Worm (Caenorhabditis elegans) whole organism, L4 larva: ENCODE results near the gene vamp-8.

Experiments
- D1046.2 ChIP-seq: fragments of 200-800 bp; sonication (Bioruptor generic); IDR thresholded peaks from 2 replicates; pipeline ENCODE4 v1.3.6; 2022; ENCODE audit warnings: missing genetic modification characterization, missing compliant biosample characterization
- R02D3.7 ChIP-seq: fragments of 150-350 bp; sonication (generic microtip); optimal IDR thresholded peaks from 3 replicates; lab custom pipeline; 2014; ENCODE audit warnings: missing biosample characterization, missing genetic modification characterization
- T20F7.1 ChIP-seq: fragments of 200-800 bp; sonication (Bioruptor generic); optimal IDR thresholded peaks from 2 replicates; lab custom pipeline; 2018; ENCODE audit warnings: mild to moderate bottlenecking, missing genetic modification characterization, missing compliant biosample characterization
- T26A8.4 ChIP-seq: fragments of 200-800 bp; sonication (Bioruptor generic); IDR thresholded peaks from 2 replicates; pipeline ENCODE4 v1.3.6; 2022; ENCODE audit warnings: missing genetic modification characterization, missing compliant biosample characterization
- Y105C5A.15 ChIP-seq: fragments of 200-800 bp; sonication (Bioruptor generic); IDR thresholded peaks from 2 replicates; pipeline ENCODE4 v1.3.6; 2022; ENCODE audit warnings: missing genetic modification characterization, missing compliant biosample characterization
- Y48G9A.11 ChIP-seq: fragments of 200-800 bp; sonication (Bioruptor generic); IDR thresholded peaks from 2 replicates; pipeline ENCODE4 v1.3.6; 2022; ENCODE audit warnings: missing genetic modification reagents, missing genetic modification characterization, missing compliant biosample characterization
- ZK337.2 ChIP-seq: fragments of 200-800 bp; sonication (Bioruptor generic); IDR thresholded peaks from 2 replicates; pipeline ENCODE4 v1.3.6; 2022; ENCODE audit warnings: missing genetic modification reagents, missing genetic modification characterization, missing compliant biosample characterization
- ZK546.5 ChIP-seq, 2 experiments: sonication (generic microtip); optimal IDR thresholded peaks; 2 replicates each; lab custom pipeline; 2017; ENCODE audit warnings: missing biosample characterization in 2 of 2, missing genetic modification characterization in 2 of 2
- aly-2 ChIP-seq: sonication (generic microtip); optimal IDR thresholded peaks from 2 replicates; lab custom pipeline; 2018; ENCODE audit warnings: missing biosample characterization, missing genetic modification characterization
- ama-1 ChIP-seq: fragments of 150-350 bp; optimal IDR thresholded peaks from 2 replicates; lab custom pipeline; 2014; ENCODE audit warnings: inconsistent platforms, mixed read lengths
- ceh-62 ChIP-seq: sonication (generic microtip); optimal IDR thresholded peaks from 2 replicates; lab custom pipeline; 2017; ENCODE audit warnings: missing biosample characterization, missing genetic modification characterization
- daf-16 ChIP-seq, 3 experiments: sonication (generic microtip); optimal IDR thresholded peaks; 2 replicates each; lab custom pipeline; 2016 to 2017; ENCODE audit warnings: missing genetic modification characterization in 3 of 3, missing genetic modification reagents in 3 of 3, mild to moderate bottlenecking in 2 of 3, missing compliant biosample characterization in 2 of 3, missing biosample characterization in 1 of 3, moderate library complexity in 1 of 3
- dmd-9 ChIP-seq: fragments of 200-800 bp; sonication (Bioruptor generic); IDR thresholded peaks from 2 replicates; pipeline ENCODE4 v1.3.6; 2022; ENCODE audit warnings: missing genetic modification reagents, missing genetic modification characterization, missing compliant biosample characterization
- duxl-1 ChIP-seq: sonication (generic microtip); optimal IDR thresholded peaks from 2 replicates; lab custom pipeline; 2016; ENCODE audit warnings: mild to moderate bottlenecking, missing genetic modification characterization, moderate library complexity, missing compliant biosample characterization; ENCODE audit not compliant: poor library complexity
- hlh-11 ChIP-seq: fragments of 200-800 bp; sonication (Bioruptor generic); optimal IDR thresholded peaks from 2 replicates; lab custom pipeline; 2018; ENCODE audit warnings: mild to moderate bottlenecking, missing genetic modification characterization, missing compliant biosample characterization
- hlh-30 ChIP-seq: sonication (generic microtip); optimal IDR thresholded peaks from 2 replicates; lab custom pipeline; 2017; ENCODE audit warnings: antibody characterized with exemption, mild to moderate bottlenecking, missing genetic modification characterization, missing compliant biosample characterization; ENCODE audit not compliant: insufficient read depth
- hmg-1.1 ChIP-seq: fragments of 200-800 bp; sonication (Bioruptor generic); IDR thresholded peaks from 2 replicates; pipeline ENCODE4 v1.3.6; 2022; ENCODE audit warnings: missing genetic modification reagents, missing genetic modification characterization, missing compliant biosample characterization
- jun-1 ChIP-seq: fragments of 150-350 bp; optimal IDR thresholded peaks from 2 replicates; lab custom pipeline; 2014; ENCODE audit warnings: missing biosample characterization, missing genetic modification reagents, missing genetic modification characterization
- lin-1 ChIP-seq: fragments of 200-800 bp; sonication (Bioruptor generic); IDR thresholded peaks from 2 replicates; pipeline ENCODE4 v1.3.6; 2022; ENCODE audit warnings: missing genetic modification reagents, missing genetic modification characterization, missing compliant biosample characterization
- lin-13 ChIP-seq: fragments of 150-350 bp; optimal IDR thresholded peaks from 2 replicates; lab custom pipeline; 2014; ENCODE audit warnings: missing biosample characterization, missing genetic modification reagents, missing genetic modification characterization
- lin-15B ChIP-seq: fragments of 150-350 bp; sonication (generic microtip); optimal IDR thresholded peaks from 3 replicates; lab custom pipeline; 2014; ENCODE audit warnings: missing biosample characterization, missing genetic modification characterization
- madf-5 ChIP-seq, 2 experiments: fragments of 200-800 bp; sonication (Bioruptor generic); IDR thresholded peaks; 2 replicates each; pipeline ENCODE4 v1.3.6; 2022; ENCODE audit warnings: missing compliant biosample characterization in 2 of 2, missing genetic modification characterization in 2 of 2
- madf-9 ChIP-seq: fragments of 200-800 bp; sonication (Bioruptor generic); conservative IDR thresholded peaks from 2 replicates; pipeline ENCODE4 v1.3.6; 2022; ENCODE audit warnings: missing genetic modification reagents, missing genetic modification characterization, missing compliant biosample characterization
- mdt-29 ChIP-seq: fragments of 200-800 bp; sonication (Bioruptor generic); IDR thresholded peaks from 2 replicates; pipeline ENCODE4 v1.3.6; 2022; ENCODE audit warnings: missing genetic modification reagents, missing genetic modification characterization, missing compliant biosample characterization
- mep-1 ChIP-seq: fragments of 150-350 bp; sonication (generic microtip); optimal IDR thresholded peaks from 3 replicates; lab custom pipeline; 2014; ENCODE audit warnings: missing biosample characterization, missing genetic modification characterization
- nhr-111 ChIP-seq: fragments of 200-800 bp; sonication (Bioruptor generic); optimal IDR thresholded peaks from 2 replicates; lab custom pipeline; 2018; ENCODE audit warnings: mild to moderate bottlenecking, missing genetic modification characterization, missing compliant biosample characterization
- nhr-25 ChIP-seq: sonication (generic microtip); optimal IDR thresholded peaks from 2 replicates; lab custom pipeline; 2017; ENCODE audit warnings: missing genetic modification characterization, mild to moderate bottlenecking, missing compliant biosample characterization, antibody characterized with exemption, moderate library complexity, borderline replicate concordance; ENCODE audit not compliant: insufficient read depth
- nhr-42 ChIP-seq: fragments of 200-800 bp; sonication (Bioruptor generic); IDR thresholded peaks from 2 replicates; pipeline ENCODE4 v1.3.6; 2022; ENCODE audit warnings: missing genetic modification characterization, missing compliant biosample characterization
- nhr-77 ChIP-seq: fragments of 150-350 bp; optimal IDR thresholded peaks from 2 replicates; lab custom pipeline; 2014; ENCODE audit warnings: missing biosample characterization, missing genetic modification characterization
- pha-4 ChIP-seq, 2 experiments: fragments of 150-350 bp in 1 of 2; fragments of 200-800 bp in 1 of 2; sonication (Bioruptor generic) in 1 of 2; IDR thresholded peaks in 1 of 2; optimal IDR thresholded peaks in 1 of 2; 2 replicates each; pipeline versions ENCODE4 v1.3.6 to Lab custom; 2014 to 2022; ENCODE audit warnings: missing genetic modification characterization in 2 of 2, missing genetic modification reagents in 2 of 2, missing biosample characterization in 1 of 2, missing compliant biosample characterization in 1 of 2
- php-3 ChIP-seq: fragments of 200-800 bp; sonication (Bioruptor generic); IDR thresholded peaks from 2 replicates; pipeline ENCODE4 v1.3.6; 2022; ENCODE audit warnings: missing genetic modification reagents, missing genetic modification characterization, missing compliant biosample characterization
- sdz-12 ChIP-seq: fragments of 200-800 bp; sonication (Bioruptor generic); optimal IDR thresholded peaks from 2 replicates; lab custom pipeline; 2018; ENCODE audit warnings: mild to moderate bottlenecking, missing genetic modification characterization, missing compliant biosample characterization
- snpc-1.2 ChIP-seq: fragments of 200-800 bp; sonication (Bioruptor generic); IDR thresholded peaks from 2 replicates; pipeline ENCODE4 v1.3.6; 2022; ENCODE audit warnings: missing genetic modification reagents, missing genetic modification characterization, missing compliant biosample characterization
- snpc-4 ChIP-seq: fragments of 150-350 bp; optimal IDR thresholded peaks from 2 replicates; lab custom pipeline; 2014; ENCODE audit warnings: missing biosample characterization, missing genetic modification characterization
- spr-1 ChIP-seq: sonication (generic microtip); optimal IDR thresholded peaks from 2 replicates; lab custom pipeline; 2016; ENCODE audit warnings: mild to moderate bottlenecking, missing genetic modification characterization, missing compliant biosample characterization
- spr-3 ChIP-seq: fragments of 200-800 bp; sonication (Bioruptor generic); optimal IDR thresholded peaks from 2 replicates; lab custom pipeline; 2018; ENCODE audit warnings: mild to moderate bottlenecking, missing genetic modification characterization, missing compliant biosample characterization
- unc-130 ChIP-seq: sonication (generic microtip); optimal IDR thresholded peaks from 2 replicates; lab custom pipeline; 2016; ENCODE audit warnings: missing genetic modification reagents, missing genetic modification characterization, missing compliant biosample characterization
- unc-62 ChIP-seq, 3 experiments: fragments of 150-350 bp in 1 of 3; sonication (generic microtip); optimal IDR thresholded peaks in 2 of 3; peaks in 1 of 3; 1 replicate in 1 of 3; 2 replicates in 2 of 3; lab custom pipeline; 2014 to 2017; ENCODE audit warnings: missing biosample characterization in 3 of 3, missing genetic modification characterization in 3 of 3, missing genetic modification reagents in 3 of 3, missing genotype in 1 of 3
- zfp-2 ChIP-seq: sonication (generic microtip); optimal IDR thresholded peaks from 2 replicates; lab custom pipeline; 2016; ENCODE audit warnings: mild to moderate bottlenecking, missing genetic modification characterization, missing compliant biosample characterization
- zip-11 ChIP-seq: fragments of 200-800 bp; sonication (Bioruptor generic); IDR thresholded peaks from 2 replicates; pipeline ENCODE4 v1.3.6; 2022; ENCODE audit warnings: missing genetic modification characterization, missing compliant biosample characterization

Gene vamp-8

DNA sequence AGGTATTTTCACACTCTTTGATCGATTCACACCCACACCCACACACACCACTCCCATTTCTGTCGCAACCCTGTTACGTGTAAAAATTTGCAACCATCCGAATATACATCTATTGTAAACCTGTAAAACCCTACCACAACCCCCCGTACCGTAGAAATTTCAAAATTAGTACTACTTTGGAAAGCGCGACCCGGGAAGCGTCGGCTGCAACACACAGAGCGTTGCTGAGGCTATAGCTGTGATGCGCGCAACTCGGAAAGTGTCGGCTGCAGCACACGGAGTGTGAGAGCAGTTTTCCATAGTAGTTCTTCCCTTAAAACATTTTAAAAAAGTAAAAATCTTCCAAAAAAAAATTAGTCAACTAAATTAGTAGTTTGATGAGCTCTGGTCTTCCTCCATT, 28.1 kb upstream of the vamp-8 start:
- TF ChIP-seq unc-130 (GFP tag; lab: Kevin White, UChicago) (no peak), jun-1 (tag; lab: Kevin White, UChicago) (no peak), nhr-25 (no peak), nhr-111 (GFP tag; lab: Kevin White, UChicago) (peak; percentile 42), aly-2 (tag; lab: Kevin White, UChicago) (no peak), hlh-30 (tag; lab: Kevin White, UChicago) (no peak), madf-5 (GFP tag; IDR thresholded peaks at IDR 0.05; lab: Robert Waterston, UW) (no peak), daf-16 (GFP tag; optimal IDR thresholded peaks at IDR 0.05; lab: Kevin White, UChicago) (no peak), daf-16 (tag; optimal IDR thresholded peaks at IDR 0.05; lab: Kevin White, UChicago) (peak; percentile 13), hmg-1.1 (GFP tag; lab: Robert Waterston, UW) (0 out of 2 replicates have a peak, but pooled peaks have one; percentile 28), snpc-1.2 (peak; percentile 66), ZK337.2 (GFP tag; lab: Robert Waterston, UW) (no peak), spr-1 (tag; lab: Kevin White, UChicago) (no peak), sdz-12 (GFP tag; lab: Kevin White, UChicago) (no peak), ceh-62 (no peak), snpc-4 (tag; lab: Kevin White, UChicago) (peak; percentile 82), R02D3.7 (tag; lab: Kevin White, UChicago) (no peak), mep-1 (tag; lab: Kevin White, UChicago) (peak; percentile 37), php-3 (GFP tag; lab: Robert Waterston, UW) (no peak), lin-13 (GFP tag; lab: Kevin White, UChicago) (peak; percentile 59), T20F7.1 (GFP tag; lab: Kevin White, UChicago) (no peak), T26A8.4 (GFP tag; lab: Robert Waterston, UW) (no peak), unc-62 (GFP tag; optimal IDR thresholded peaks at IDR 0.05 in 1 of 2; lab: Kevin White, UChicago) (peak in 1 of 2 experiments; percentile 53), unc-62 (tag; optimal IDR thresholded peaks at IDR 0.05; lab: Kevin White, UChicago) (no peak), lin-15B (tag; lab: Kevin White, UChicago) (no peak), D1046.2 (GFP tag; lab: Robert Waterston, UW) (no peak), zfp-2 (tag; lab: Kevin White, UChicago) (no peak), Y48G9A.11 (peak; percentile 70), nhr-77 (tag; lab: Kevin White, UChicago) (no peak), dmd-9 (GFP tag; lab: Robert Waterston, UW) (no peak), spr-3 (GFP tag; lab: Kevin White, UChicago) (no peak)

DNA sequence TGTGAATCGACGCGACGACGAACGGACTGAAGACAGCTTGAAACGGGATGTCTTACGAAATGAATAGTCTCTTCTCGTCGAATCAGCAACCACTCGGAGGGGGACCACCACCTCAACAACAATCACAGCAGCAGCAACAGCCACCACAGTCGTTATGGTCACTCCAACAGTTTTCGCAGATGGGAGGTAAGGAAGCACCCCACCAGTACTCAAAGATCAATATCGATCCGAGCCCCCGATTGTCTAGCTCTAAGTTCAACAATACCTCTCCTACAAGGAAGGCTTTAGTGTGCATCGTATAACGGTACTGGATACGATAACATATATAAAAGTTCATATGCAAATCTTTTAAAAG, 23.1 kb upstream of the vamp-8 start:
- TF ChIP-seq zfp-2 (tag; lab: Kevin White, UChicago) (no peak), lin-1 (GFP tag; lab: Robert Waterston, UW) (no peak), ZK546.5 (tag; optimal IDR thresholded peaks at IDR 0.05; lab: Kevin White, UChicago) (no peak), snpc-1.2 (no peak), madf-9 (GFP tag; lab: Robert Waterston, UW) (no peak), nhr-42 (GFP tag; lab: Robert Waterston, UW) (no peak), dmd-9 (GFP tag; lab: Robert Waterston, UW) (no peak), hlh-11 (tag; lab: Kevin White, UChicago) (no peak), nhr-111 (GFP tag; lab: Kevin White, UChicago) (no peak), mdt-29 (GFP tag; lab: Robert Waterston, UW) (no peak), Y105C5A.15 (GFP tag; lab: Robert Waterston, UW) (no peak), pha-4 (GFP tag; IDR thresholded peaks at IDR 0.05; lab: Robert Waterston, UW) (no peak), pha-4 (tag; optimal IDR thresholded peaks at IDR 0.05; lab: Kevin White, UChicago) (no peak), T20F7.1 (GFP tag; lab: Kevin White, UChicago) (no peak), duxl-1 (tag; lab: Kevin White, UChicago) (no peak), ama-1 (lab: Kevin White, UChicago) (no peak), zip-11 (GFP tag; lab: Robert Waterston, UW) (no peak)
